Worm (Caenorhabditis elegans) whole organism, mixed stage, embryonic: ENCODE measurements around the gene srw-121.

ENCODE experiments used
- blmp-1 ChIP-seq: fragments of 150-350 bp; optimal IDR thresholded peaks from 2 replicates; lab custom pipeline; 2014; ENCODE audit warnings: missing biosample characterization, missing genetic modification characterization
- ceh-43 ChIP-seq: fragments of 200-800 bp; sonication (Bioruptor generic); optimal IDR thresholded peaks from 2 replicates; lab custom pipeline; 2018; ENCODE audit warnings: mild to moderate bottlenecking, missing genetic modification characterization, moderate library complexity, missing compliant biosample characterization
- ces-1 ChIP-seq: fragments of 150-350 bp; optimal IDR thresholded peaks from 2 replicates; lab custom pipeline; 2014; ENCODE audit warnings: missing biosample characterization, missing genetic modification reagents, missing genetic modification characterization
- lin-32 ChIP-seq: fragments of 200-800 bp; sonication (Bioruptor generic); optimal IDR thresholded peaks from 2 replicates; lab custom pipeline; 2018; ENCODE audit warnings: mild to moderate bottlenecking, missing genetic modification characterization, missing compliant biosample characterization
- mep-1 ChIP-seq: fragments of 150-350 bp; optimal IDR thresholded peaks from 2 replicates; lab custom pipeline; 2017; ENCODE audit warnings: missing biosample characterization, missing genetic modification reagents, missing genetic modification characterization, inconsistent platforms
- nhr-12 ChIP-seq: fragments of 150-350 bp; optimal IDR thresholded peaks from 2 replicates; lab custom pipeline; 2014; ENCODE audit warnings: missing biosample characterization, missing genetic modification characterization
- nhr-28 ChIP-seq: fragments of 150-350 bp; optimal IDR thresholded peaks from 2 replicates; lab custom pipeline; 2014; ENCODE audit warnings: missing biosample characterization, missing genetic modification characterization
- snpc-4 ChIP-seq: fragments of 150-350 bp; optimal IDR thresholded peaks from 2 replicates; lab custom pipeline; 2014; ENCODE audit warnings: missing biosample characterization, missing genetic modification characterization
- unc-62 ChIP-seq: fragments of 150-350 bp; optimal IDR thresholded peaks from 2 replicates; lab custom pipeline; 2014; ENCODE audit warnings: missing biosample characterization, missing genetic modification reagents, missing genetic modification characterization
- zip-8 ChIP-seq: fragments of 150-350 bp; optimal IDR thresholded peaks from 2 replicates; lab custom pipeline; 2014; ENCODE audit warnings: missing biosample characterization, missing genetic modification characterization

ce11 chrV:3017930-3018329, 26.5 kb upstream of the srw-121 start:
- TF ChIP-seq ces-1 (no peak), blmp-1 (tag; lab: Kevin White, UChicago) (no peak), zip-8 (tag; lab: Kevin White, UChicago) (no peak), ceh-43 (no peak), unc-62 (GFP tag; lab: Kevin White, UChicago) (no peak), nhr-28 (tag; lab: Kevin White, UChicago) (no peak), mep-1 (tag; lab: Kevin White, UChicago) (no peak), lin-32 (GFP tag; lab: Kevin White, UChicago) (no peak), snpc-4 (tag; lab: Kevin White, UChicago) (no peak), nhr-12 (tag; lab: Kevin White, UChicago) (no peak)
